Worm (Caenorhabditis elegans): ENCODE results near the gene C46A5.6.

Gene C46A5.6

DNA sequence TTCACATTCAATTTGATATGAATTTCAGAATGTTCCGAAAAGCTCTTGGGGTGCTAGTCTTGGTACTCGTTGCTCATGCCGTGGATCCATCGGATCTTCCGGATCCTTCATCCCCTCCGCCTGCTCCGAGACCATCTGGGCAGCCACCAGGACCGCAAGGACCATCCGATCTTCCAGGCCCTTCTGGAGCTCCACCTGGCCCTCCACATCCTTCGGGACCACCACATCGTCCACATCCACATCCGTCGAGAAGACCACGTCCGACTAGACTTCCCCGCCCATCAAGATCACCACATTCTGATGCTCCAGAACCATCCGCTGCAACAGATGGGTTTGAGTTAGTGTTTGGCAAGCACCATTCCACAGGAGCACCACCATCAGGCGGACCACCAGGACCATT lies 29.0 kb downstream of the C46A5.6 start, which contains the start of gene clx-1:
Gene clx-1 (plus strand): TSS at position 30 of the 400 bp plus-strand sequence.
- TF ChIP-seq ces-1 (GFP tag; optimal IDR thresholded peaks at IDR 0.05) (no peak), elt-3 (tag; optimal IDR thresholded peaks at IDR 0.05) (no peak), tbx-8 (GFP tag; optimal IDR thresholded peaks at IDR 0.05) (no peak), hlh-1 (tag; optimal IDR thresholded peaks at IDR 0.05) (no peak), nhr-28 (tag; optimal IDR thresholded peaks at IDR 0.05) (no peak), unc-120 (tag; optimal IDR thresholded peaks at IDR 0.05; ENCODE audit: poor library complexity, severe bottlenecking) (no peak), zip-8 (tag; optimal IDR thresholded peaks at IDR 0.05) (no peak), elt-1 (tag; optimal IDR thresholded peaks at IDR 0.05; ENCODE audit: borderline replicate concordance, insufficient read depth) (no peak), M03D4.4 (tag; optimal IDR thresholded peaks at IDR 0.05) (no peak), mep-1 (tag; optimal IDR thresholded peaks at IDR 0.05) (no peak), nhr-76 (tag; optimal IDR thresholded peaks at IDR 0.05) (no peak), nhr-237 (tag; optimal IDR thresholded peaks at IDR 0.05) (no peak), lsy-2 (tag; optimal IDR thresholded peaks at IDR 0.05) (no peak), ztf-11 (tag; optimal IDR thresholded peaks at IDR 0.05) (no peak), ham-2 (GFP tag; optimal IDR thresholded peaks at IDR 0.05) (no peak), ceh-39 (tag; optimal IDR thresholded peaks at IDR 0.05) (no peak), nhr-12 (tag; optimal IDR thresholded peaks at IDR 0.05) (no peak), cnd-1 (tag; optimal IDR thresholded peaks at IDR 0.05) (no peak)

DNA sequence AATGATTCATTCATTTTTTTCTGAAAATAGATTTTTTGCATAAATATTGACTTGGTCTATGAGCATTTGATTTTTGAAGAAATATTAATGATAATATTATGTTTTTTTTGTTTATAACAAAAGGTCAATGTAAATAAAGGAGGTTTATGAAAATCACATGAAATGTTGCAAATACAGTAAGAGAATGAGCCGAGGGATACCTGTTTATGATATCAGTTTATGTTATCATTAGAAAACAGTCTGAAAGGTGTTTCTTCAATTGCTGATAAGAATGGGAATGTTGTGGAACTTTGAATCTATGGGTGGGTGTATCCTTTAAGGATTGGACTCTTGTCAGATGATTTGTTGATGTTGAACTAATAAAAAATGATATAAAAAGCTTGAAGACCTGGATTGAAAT lies 29.5 kb downstream of the C46A5.6 start:
- TF ChIP-seq ceh-83 (GFP tag; optimal IDR thresholded peaks at IDR 0.05) = no peak
- no peak for TF ChIP-seq mls-2 (tag; optimal IDR thresholded peaks at IDR 0.05)
- no peak for TF ChIP-seq mep-1 (tag; optimal IDR thresholded peaks at IDR 0.05)
- no peak for TF ChIP-seq blmp-1 (tag; optimal IDR thresholded peaks at IDR 0.05)
- no peak for TF ChIP-seq sem-2 (GFP tag; optimal IDR thresholded peaks at IDR 0.05)
- no peak for TF ChIP-seq unc-62 (GFP tag; optimal IDR thresholded peaks at IDR 0.05)
- no peak for TF ChIP-seq zip-8 (tag; optimal IDR thresholded peaks at IDR 0.05)
- TF ChIP-seq unc-39 (tag; optimal IDR thresholded peaks at IDR 0.05) = no peak
- no peak for TF ChIP-seq sptf-1 (tag; optimal IDR thresholded peaks at IDR 0.05)
- no peak for TF ChIP-seq M03D4.4 (tag; optimal IDR thresholded peaks at IDR 0.05)
- TF ChIP-seq nhr-2 (tag; optimal IDR thresholded peaks at IDR 0.05) = no peak
- TF ChIP-seq nhr-28 (tag; optimal IDR thresholded peaks at IDR 0.05) = no peak
- no peak for TF ChIP-seq flh-1 (GFP tag; optimal IDR thresholded peaks at IDR 0.05)
- no peak for TF ChIP-seq ceh-43 (GFP tag; optimal IDR thresholded peaks at IDR 0.05)
- no peak for TF ChIP-seq elt-3 (tag; optimal IDR thresholded peaks at IDR 0.05)
- TF ChIP-seq mab-5 (tag; optimal IDR thresholded peaks at IDR 0.05) = no peak
- TF ChIP-seq nhr-237 (tag; optimal IDR thresholded peaks at IDR 0.05) = no peak
- TF ChIP-seq snpc-4 (tag; optimal IDR thresholded peaks at IDR 0.05) = no peak

ce11 chrIV:7731960-7732359 lies 31.7 kb downstream of the C46A5.6 start, which contains the start of the genes C50F7.9 and C50F7.3:
Gene C50F7.9 (minus strand): TSS chrIV:7732060.
Gene C50F7.3 (plus strand): TSS chrIV:7732329.
- TF ChIP-seq cnd-1 (tag; optimal IDR thresholded peaks at IDR 0.05) = no peak
- no peak for TF ChIP-seq pha-4 (tag; optimal IDR thresholded peaks at IDR 0.05)
- no peak for TF ChIP-seq lin-13 (tag; optimal IDR thresholded peaks at IDR 0.05)
- TF ChIP-seq flh-1 (GFP tag; optimal IDR thresholded peaks at IDR 0.05) = no peak
- no peak for TF ChIP-seq nhr-28 (tag; optimal IDR thresholded peaks at IDR 0.05)
- no peak for TF ChIP-seq unc-62 (GFP tag; optimal IDR thresholded peaks at IDR 0.05)
- TF ChIP-seq ham-2 (GFP tag; optimal IDR thresholded peaks at IDR 0.05) = no peak
- TF ChIP-seq nhr-76 (tag; optimal IDR thresholded peaks at IDR 0.05) = no peak
- no peak for TF ChIP-seq elt-1 (tag; optimal IDR thresholded peaks at IDR 0.05; ENCODE audit: borderline replicate concordance, insufficient read depth)
- TF ChIP-seq lsy-2 (tag; optimal IDR thresholded peaks at IDR 0.05) = no peak
- TF ChIP-seq nhr-237 (tag; optimal IDR thresholded peaks at IDR 0.05) = no peak
- no peak for TF ChIP-seq nhr-2 (tag; optimal IDR thresholded peaks at IDR 0.05)
- TF ChIP-seq sptf-1 (tag; optimal IDR thresholded peaks at IDR 0.05) = no peak
- no peak for TF ChIP-seq drap-1 (GFP tag; optimal IDR thresholded peaks at IDR 0.05)
- TF ChIP-seq unc-39 (tag; optimal IDR thresholded peaks at IDR 0.05) = no peak
- TF ChIP-seq zip-8 (tag; optimal IDR thresholded peaks at IDR 0.05) = no peak
- TF ChIP-seq ceh-83 (GFP tag; optimal IDR thresholded peaks at IDR 0.05) = no peak

- TF ChIP-seq lsy-2 (tag; optimal IDR thresholded peaks at IDR 0.05) (no peak), ceh-83 (GFP tag; optimal IDR thresholded peaks at IDR 0.05) (no peak), mab-5 (tag; optimal IDR thresholded peaks at IDR 0.05) (no peak), ces-1 (GFP tag; optimal IDR thresholded peaks at IDR 0.05) (peak; percentile 2), sem-2 (GFP tag; optimal IDR thresholded peaks at IDR 0.05) (no peak)
Observed at ce11 chrIV:7728402-7728963, 35.2 kb downstream of the C46A5.6 start, which contains the start of gene sucg-1. Gene sucg-1 (plus strand): TSS chrIV:7728913.
